Worm (Caenorhabditis elegans): ENCODE results near the gene F21D9.2.

- no peak for TF ChIP-seq hnd-1 (tag; optimal IDR thresholded peaks at IDR 0.05)
- TF ChIP-seq hmbx-1 (tag; optimal IDR thresholded peaks at IDR 0.05) = no peak
- no peak for TF ChIP-seq hmg-4 (GFP tag; optimal IDR thresholded peaks at IDR 0.05)
These were observed 44.6 kb downstream of the F21D9.2 start, which contains the start of gene oac-49 for ce11 chrV:19217675-19218074.

Measured in whole organism, early embryonic.